Fruit fly (Drosophila melanogaster): Measurements from ENCODE around the gene Atg4a.
A peak's percentile ranks its signal among the peaks of the same experiment; 100 is the strongest.

The Atg4a gene

DNA sequence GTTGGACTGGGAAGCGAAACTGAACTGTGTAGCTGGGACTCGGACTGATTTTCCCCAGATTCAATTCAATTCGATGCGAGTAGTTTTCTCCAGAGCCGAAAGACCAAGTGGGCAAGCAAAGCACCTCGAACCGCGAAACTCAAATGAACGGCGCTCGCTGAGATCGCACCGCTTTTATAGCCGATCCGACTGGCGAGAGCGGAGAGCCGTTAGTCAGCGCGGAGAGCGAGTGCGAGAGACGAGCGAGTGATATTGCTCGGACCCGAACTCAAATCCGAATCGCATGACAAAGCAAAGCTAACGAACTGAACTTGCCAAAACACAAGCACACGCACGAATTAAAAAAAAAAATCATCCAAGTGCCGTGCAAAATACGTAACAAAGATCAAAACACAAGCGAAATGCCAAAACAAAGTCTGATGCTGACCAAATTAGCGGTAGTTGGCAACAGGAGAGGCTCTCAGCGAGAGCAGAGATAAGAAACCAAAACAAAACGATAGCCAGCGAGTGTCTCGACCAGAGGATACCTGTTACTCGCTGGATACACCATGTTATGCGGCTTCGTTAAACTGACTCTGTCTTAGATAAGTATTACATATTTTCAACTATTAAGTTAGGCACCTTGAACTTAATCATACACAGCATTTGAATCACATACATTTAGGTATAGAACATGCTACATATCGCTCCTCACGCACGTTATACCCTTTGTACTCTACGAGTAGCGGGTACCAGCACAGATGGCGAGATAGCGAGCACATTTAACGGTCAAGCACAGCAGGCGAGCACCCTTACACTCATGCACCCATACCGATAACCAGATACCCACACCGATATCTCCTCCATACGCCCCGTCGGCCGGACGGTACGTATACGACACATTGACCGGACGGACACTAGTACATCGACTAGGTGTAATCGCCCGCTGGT is 38.4 kb downstream of the Atg4a start (continued):
- peak; percentile 57 for TF ChIP-seq Ets21C (GFP tag; optimal IDR thresholded peaks at IDR 0.05)
- TF ChIP-seq Sox15 (GFP tag; optimal IDR thresholded peaks at IDR 0.05): peak; percentile 73
- peak; percentile 55 for TF ChIP-seq Ets96B (tag; optimal IDR thresholded peaks at IDR 0.05)
- peak; percentile 69 for TF ChIP-seq CG7368 (GFP tag; optimal IDR thresholded peaks at IDR 0.05)
- peak; percentile 96 for TF ChIP-seq svp (GFP tag)
- peak; percentile 83 for TF ChIP-seq lz (GFP tag; optimal IDR thresholded peaks at IDR 0.05)
- TF ChIP-seq CG31627 (GFP tag; optimal IDR thresholded peaks at IDR 0.05): peak; percentile 81
- peak; percentile 94 for TF ChIP-seq Eip78C (GFP tag)
- peak; percentile 73 for TF ChIP-seq CG8119 (GFP tag; IDR thresholded peaks at IDR 0.05)
- peak; percentile 84 for TF ChIP-seq acj6 (GFP tag; optimal IDR thresholded peaks at IDR 0.05)
- peak; percentile 47 for TF ChIP-seq dac (GFP tag; optimal IDR thresholded peaks at IDR 0.05)

DNA sequence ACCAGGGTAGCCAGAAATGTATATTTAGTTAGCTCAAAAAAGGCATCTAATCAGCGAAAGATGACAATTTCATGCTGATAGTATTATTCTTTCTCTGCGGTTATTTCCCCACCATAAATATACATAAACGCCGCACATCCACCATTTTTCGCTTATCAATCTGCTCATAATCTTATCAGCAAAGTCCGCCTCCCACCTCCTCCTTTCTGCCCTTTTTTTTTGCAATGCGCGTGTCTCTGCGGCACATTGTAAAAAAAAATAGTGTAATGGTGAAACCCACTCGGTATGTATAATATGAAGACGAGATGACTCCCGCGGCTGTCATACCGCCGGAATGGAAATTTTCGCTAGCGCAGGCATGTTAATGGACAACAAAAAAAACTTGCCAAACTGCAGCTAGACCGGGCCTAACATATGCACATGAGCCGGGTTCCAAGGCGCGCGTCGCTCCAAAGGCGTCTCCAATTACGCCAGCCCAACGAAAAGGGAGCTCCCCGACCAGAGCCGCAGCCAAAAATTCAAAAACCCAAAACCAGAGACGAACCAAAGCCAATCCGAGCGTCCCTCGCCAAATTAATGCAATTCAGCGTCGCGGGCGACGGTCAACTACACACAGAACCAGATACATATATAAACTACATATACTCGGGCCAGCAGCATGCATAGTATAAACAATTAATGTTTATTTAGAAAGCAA is 39.6 kb downstream of the Atg4a start:
- TF ChIP-seq CG3919 (GFP tag; optimal IDR thresholded peaks at IDR 0.05) (no peak), Smox (GFP tag; optimal IDR thresholded peaks at IDR 0.05) (no peak), CG6163 (GFP tag; IDR thresholded peaks at IDR 0.05) (peak; percentile 23; the same call in 1 of the 3 replicates), spab (GFP tag; optimal IDR thresholded peaks at IDR 0.05) (no peak), CG8632 (GFP tag; optimal IDR thresholded peaks at IDR 0.05) (no peak), ss (GFP tag; optimal IDR thresholded peaks at IDR 0.05) (no peak)

DNA sequence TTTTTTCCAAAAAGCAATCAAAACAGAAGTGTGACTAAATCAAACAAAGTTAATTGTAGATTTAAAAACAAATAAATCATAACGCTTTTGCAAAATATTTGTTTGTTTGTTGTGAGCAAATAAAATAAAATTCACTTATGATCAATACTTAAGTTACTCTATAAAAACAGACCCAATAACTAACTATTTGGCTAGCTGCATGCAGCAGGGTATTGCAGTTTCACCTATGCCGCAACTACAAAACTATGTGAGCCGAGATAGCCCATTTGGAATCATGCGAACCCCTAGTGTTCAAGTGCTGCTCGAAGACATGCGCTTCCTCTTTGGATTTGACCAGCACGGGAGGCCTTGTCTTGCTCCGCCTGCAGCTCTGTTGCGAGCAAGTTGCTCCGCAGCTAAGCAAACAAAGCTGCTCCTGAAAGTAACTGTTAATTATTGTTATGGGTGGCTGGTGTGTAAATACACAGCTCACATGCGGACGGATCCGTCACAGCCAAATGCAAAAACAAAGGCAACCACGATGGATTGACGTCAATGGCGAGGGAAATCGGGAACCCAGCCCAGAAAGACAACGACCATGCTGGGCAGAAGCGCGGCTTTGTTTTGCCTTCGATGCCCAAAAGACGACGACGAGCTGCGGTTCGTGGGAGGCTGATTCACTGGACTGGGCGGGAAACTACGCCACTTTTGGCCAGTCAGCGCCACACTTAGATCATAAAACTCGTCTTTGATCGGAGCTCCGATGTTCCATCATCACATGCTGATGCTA is 41.4 kb downstream of the Atg4a start:
- TF ChIP-seq fkh (GFP tag; optimal IDR thresholded peaks at IDR 0.05) (no peak), Blimp-1 (GFP tag; optimal IDR thresholded peaks at IDR 0.05) (no peak), svp (GFP tag) (peak; percentile 34), Eip78C (GFP tag) (peak; percentile 21)

DNA sequence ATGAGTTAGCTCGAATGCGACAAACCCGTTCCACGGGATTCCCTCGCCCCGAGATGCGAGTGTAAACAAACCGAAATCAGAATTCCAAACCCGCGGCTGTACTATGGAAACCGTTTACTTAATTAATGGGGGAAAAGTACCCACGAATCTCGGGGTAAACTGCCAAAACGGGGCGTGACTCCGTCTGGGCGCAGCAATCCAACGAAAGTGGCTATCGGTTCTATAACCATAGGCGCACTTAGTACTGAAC is 41.9 kb downstream of the Atg4a start:
- no peak for TF ChIP-seq CG11902 (GFP tag; optimal IDR thresholded peaks at IDR 0.05)
- TF ChIP-seq fkh (GFP tag; optimal IDR thresholded peaks at IDR 0.05): peak; percentile 29
- no peak for TF ChIP-seq Eip93F (GFP tag; optimal IDR thresholded peaks at IDR 0.05)
- TF ChIP-seq Met (GFP tag; optimal IDR thresholded peaks at IDR 0.05): no peak
- TF ChIP-seq pdm3 (GFP tag; optimal IDR thresholded peaks at IDR 0.05): no peak
- TF ChIP-seq Smox (GFP tag; optimal IDR thresholded peaks at IDR 0.05): no peak
- TF ChIP-seq Sox102F (GFP tag; optimal IDR thresholded peaks at IDR 0.05): no peak
- no peak for TF ChIP-seq Hr39 (GFP tag; optimal IDR thresholded peaks at IDR 0.05)

DNA sequence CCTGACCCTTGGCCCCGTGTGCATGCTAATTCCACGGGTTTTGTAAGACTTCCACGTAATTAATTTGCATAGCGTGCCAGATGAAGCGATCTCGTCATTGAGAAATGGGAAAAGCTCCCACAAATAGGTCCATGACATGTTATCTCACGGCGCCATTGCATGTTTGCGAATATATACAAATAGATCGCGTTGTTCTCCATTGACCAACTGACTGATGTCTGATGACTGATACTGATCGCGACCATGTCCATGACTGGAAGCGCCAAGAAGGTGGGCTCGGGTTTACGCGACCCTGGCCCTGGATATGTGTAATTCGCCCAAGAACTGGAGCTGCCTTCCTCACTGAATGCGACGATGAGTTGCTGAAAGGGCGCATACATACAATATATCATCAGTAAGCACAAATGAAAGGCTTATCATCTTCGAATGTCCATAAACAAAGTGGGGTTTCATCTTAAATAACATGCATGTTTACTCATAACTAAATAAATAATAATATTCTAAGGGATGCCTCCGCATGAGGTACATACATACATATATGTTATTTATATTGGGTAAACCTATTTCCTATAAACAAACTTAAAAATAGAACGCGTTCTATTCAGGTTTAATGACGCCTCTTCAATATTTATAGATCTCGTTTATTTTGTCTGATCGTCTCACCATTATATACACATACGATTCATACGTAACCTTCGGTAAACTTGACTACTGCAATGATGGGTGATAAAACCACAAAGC is 42.5 kb downstream of the Atg4a start:
- TF ChIP-seq svp (GFP tag) (peak; percentile 72), Eip78C (GFP tag) (peak; percentile 40), spab (GFP tag; optimal IDR thresholded peaks at IDR 0.05) (no peak), fkh (GFP tag; optimal IDR thresholded peaks at IDR 0.05) (peak; percentile 82)

DNA sequence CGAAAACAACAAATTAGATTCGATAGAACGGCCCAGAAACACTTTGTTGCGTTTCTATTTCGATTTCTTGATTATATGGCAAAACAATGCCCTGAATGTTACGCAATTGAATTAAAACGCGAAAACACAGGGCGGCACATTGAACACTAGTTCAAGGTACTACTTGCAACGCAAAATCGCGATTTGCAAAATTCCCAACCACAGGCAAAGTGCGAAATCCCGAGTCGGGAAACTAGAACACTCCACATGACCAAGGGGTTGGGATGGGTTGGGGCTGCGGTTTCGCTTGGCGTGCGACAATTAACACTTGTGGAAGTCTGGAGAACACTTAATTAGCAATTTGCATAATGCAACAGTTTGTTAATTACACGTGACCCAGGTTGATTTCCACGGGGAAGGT is 43.6 kb downstream of the Atg4a start:
- no peak for TF ChIP-seq CG8319 (GFP tag; optimal IDR thresholded peaks at IDR 0.05)
- TF ChIP-seq CG8632 (GFP tag; optimal IDR thresholded peaks at IDR 0.05): no peak
- no peak for TF ChIP-seq CG9139 (GFP tag; optimal IDR thresholded peaks at IDR 0.05)
- no peak for TF ChIP-seq CG7368 (GFP tag; optimal IDR thresholded peaks at IDR 0.05)
- no peak for TF ChIP-seq cyc (GFP tag; optimal IDR thresholded peaks at IDR 0.05)
- no peak for TF ChIP-seq dsx (GFP tag; optimal IDR thresholded peaks at IDR 0.05; ENCODE audit: poor library complexity, severe bottlenecking)
- TF ChIP-seq Blimp-1 (GFP tag; optimal IDR thresholded peaks at IDR 0.05): no peak
- peak; percentile 5 for TF ChIP-seq CG10669 (GFP tag; optimal IDR thresholded peaks at IDR 0.05)

Measured in whole organism, prepupa.